Worm (Caenorhabditis elegans) whole organism, L4/young adult: ENCODE measurements around the gene T27A10.5.

Experiments used
- W03F9.2 ChIP-seq: fragments of 150-350 bp; optimal IDR thresholded peaks from 2 replicates; lab custom pipeline; 2014; ENCODE audit warnings: missing biosample characterization, missing genetic modification characterization
- dao-5 ChIP-seq: sonication (generic microtip); optimal IDR thresholded peaks from 2 replicates; lab custom pipeline; 2016; ENCODE audit warnings: missing genotype, missing genetic modification characterization, moderate library complexity, missing compliant biosample characterization
- him-1 ChIP-seq: sonication (generic microtip); optimal IDR thresholded peaks from 2 replicates; lab custom pipeline; 2016; ENCODE audit warnings: missing genotype, missing genetic modification reagents, missing genetic modification characterization, missing compliant biosample characterization

DNA sequence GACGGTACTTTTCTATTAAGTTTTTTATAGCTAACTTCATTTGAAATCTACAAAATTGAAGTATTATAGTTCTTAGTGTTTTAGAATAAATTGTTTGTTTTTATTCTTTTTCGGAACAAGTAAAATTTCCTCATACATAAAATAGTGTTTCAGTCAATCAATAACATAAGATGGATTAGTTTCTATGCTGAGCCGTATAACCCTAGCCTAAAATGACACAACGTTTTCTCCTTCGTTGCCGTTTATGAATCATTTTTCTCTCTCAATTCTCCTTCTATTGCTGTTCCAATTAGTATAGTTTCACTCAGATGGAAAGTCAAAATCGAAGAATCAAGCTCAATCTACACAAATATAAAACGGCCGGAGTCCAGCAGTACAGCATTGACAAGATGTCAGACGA, 31.1 kb downstream of the T27A10.5 start, which contains the start of gene rgs-7:
- TF ChIP-seq dao-5 (tag; lab: Kevin White, UChicago) (no peak), him-1 (tag; lab: Kevin White, UChicago) (no peak), W03F9.2 (tag; lab: Kevin White, UChicago) (no peak)
